Worm (Caenorhabditis elegans) whole organism, L4 larva: ENCODE results near the gene W06A7.2.

Source experiments
- D1046.2 ChIP-seq: fragments of 200-800 bp; sonication (Bioruptor generic); IDR thresholded peaks from 2 replicates; pipeline ENCODE4 v1.3.6; 2022; ENCODE audit warnings: missing genetic modification characterization, missing compliant biosample characterization
- F26F4.8 ChIP-seq: fragments of 200-800 bp; sonication (Bioruptor generic); conservative IDR thresholded peaks from 2 replicates; pipeline ENCODE4 v1.3.6; 2022; ENCODE audit warnings: missing genetic modification characterization, missing compliant biosample characterization
- F37D6.2 ChIP-seq: sonication (generic microtip); optimal IDR thresholded peaks from 2 replicates; lab custom pipeline; 2016; ENCODE audit warnings: mild to moderate bottlenecking, missing genetic modification characterization, missing compliant biosample characterization
- F44E2.7 ChIP-seq: fragments of 200-800 bp; sonication (Bioruptor generic); IDR thresholded peaks from 2 replicates; pipeline ENCODE4 v2.1.2; 2022; ENCODE audit warnings: missing genetic modification characterization, missing compliant biosample characterization
- Y105C5A.15 ChIP-seq: fragments of 200-800 bp; sonication (Bioruptor generic); IDR thresholded peaks from 2 replicates; pipeline ENCODE4 v1.3.6; 2022; ENCODE audit warnings: missing genetic modification characterization, missing compliant biosample characterization
- Y48G9A.11 ChIP-seq: fragments of 200-800 bp; sonication (Bioruptor generic); IDR thresholded peaks from 2 replicates; pipeline ENCODE4 v1.3.6; 2022; ENCODE audit warnings: missing genetic modification reagents, missing genetic modification characterization, missing compliant biosample characterization
- ZK337.2 ChIP-seq: fragments of 200-800 bp; sonication (Bioruptor generic); IDR thresholded peaks from 2 replicates; pipeline ENCODE4 v1.3.6; 2022; ENCODE audit warnings: missing genetic modification reagents, missing genetic modification characterization, missing compliant biosample characterization
- aly-2 ChIP-seq: sonication (generic microtip); optimal IDR thresholded peaks from 2 replicates; lab custom pipeline; 2018; ENCODE audit warnings: missing biosample characterization, missing genetic modification characterization
- ama-1 ChIP-seq: fragments of 150-350 bp; optimal IDR thresholded peaks from 2 replicates; lab custom pipeline; 2014; ENCODE audit warnings: inconsistent platforms, mixed read lengths
- arid-1 ChIP-seq: fragments of 200-800 bp; sonication (Bioruptor generic); conservative IDR thresholded peaks from 2 replicates; pipeline ENCODE4 v1.3.6; 2022; ENCODE audit warnings: missing genetic modification reagents, missing genetic modification characterization, missing compliant biosample characterization
- attf-4 ChIP-seq: sonication (generic microtip); optimal IDR thresholded peaks from 3 replicates; lab custom pipeline; 2017; ENCODE audit warnings: missing biosample characterization, missing genetic modification characterization
- ceh-20 ChIP-seq: fragments of 200-800 bp; sonication (Bioruptor generic); IDR thresholded peaks from 2 replicates; pipeline ENCODE4 v1.3.6; 2022; ENCODE audit warnings: missing genetic modification reagents, missing genetic modification characterization, missing compliant biosample characterization
- ceh-44 ChIP-seq: fragments of 200-800 bp; sonication (Bioruptor generic); IDR thresholded peaks from 2 replicates; pipeline ENCODE4 v1.3.6; 2022; ENCODE audit warnings: missing genetic modification reagents, missing genetic modification characterization, missing compliant biosample characterization
- ceh-82 ChIP-seq: sonication (generic microtip); optimal IDR thresholded peaks from 2 replicates; lab custom pipeline; 2017; ENCODE audit warnings: missing biosample characterization, missing genetic modification characterization
- cey-2 ChIP-seq: sonication (generic microtip); optimal IDR thresholded peaks from 3 replicates; lab custom pipeline; 2017; ENCODE audit warnings: missing genetic modification characterization, mild to moderate bottlenecking, missing compliant biosample characterization, antibody characterized with exemption, borderline replicate concordance; ENCODE audit not compliant: insufficient read depth
- ctbp-1 ChIP-seq: fragments of 200-800 bp; sonication (Bioruptor generic); IDR thresholded peaks from 2 replicates; pipeline ENCODE4 v1.3.6; 2022; ENCODE audit warnings: missing genetic modification reagents, missing genetic modification characterization, missing compliant biosample characterization
- daf-12 ChIP-seq: fragments of 150-350 bp; optimal IDR thresholded peaks from 2 replicates; lab custom pipeline; 2014; ENCODE audit warnings: missing biosample characterization, missing genetic modification reagents, missing genetic modification characterization
- daf-8 ChIP-seq: fragments of 200-800 bp; sonication (Bioruptor generic); IDR thresholded peaks from 2 replicates; pipeline ENCODE4 v1.3.6; 2022; ENCODE audit warnings: missing genetic modification characterization, missing compliant biosample characterization
- duxl-1 ChIP-seq: sonication (generic microtip); optimal IDR thresholded peaks from 2 replicates; lab custom pipeline; 2016; ENCODE audit warnings: mild to moderate bottlenecking, missing genetic modification characterization, moderate library complexity, missing compliant biosample characterization; ENCODE audit not compliant: poor library complexity
- fkh-10 ChIP-seq: fragments of 150-350 bp; optimal IDR thresholded peaks from 2 replicates; lab custom pipeline; 2014; ENCODE audit warnings: missing biosample characterization, missing genetic modification reagents, missing genetic modification characterization
- fos-1 ChIP-seq: fragments of 150-350 bp; optimal IDR thresholded peaks from 2 replicates; lab custom pipeline; 2014; ENCODE audit warnings: missing biosample characterization, missing genetic modification characterization
- gei-8 ChIP-seq: fragments of 200-800 bp; sonication (Bioruptor generic); optimal IDR thresholded peaks from 2 replicates; lab custom pipeline; 2018; ENCODE audit warnings: mild to moderate bottlenecking, missing genetic modification characterization, missing compliant biosample characterization
- hlh-11 ChIP-seq: fragments of 200-800 bp; sonication (Bioruptor generic); optimal IDR thresholded peaks from 2 replicates; lab custom pipeline; 2018; ENCODE audit warnings: mild to moderate bottlenecking, missing genetic modification characterization, missing compliant biosample characterization
- hlh-30 ChIP-seq: sonication (generic microtip); optimal IDR thresholded peaks from 2 replicates; lab custom pipeline; 2017; ENCODE audit warnings: antibody characterized with exemption, mild to moderate bottlenecking, missing genetic modification characterization, missing compliant biosample characterization; ENCODE audit not compliant: insufficient read depth
- jun-1 ChIP-seq: fragments of 150-350 bp; optimal IDR thresholded peaks from 2 replicates; lab custom pipeline; 2014; ENCODE audit warnings: missing biosample characterization, missing genetic modification reagents, missing genetic modification characterization
- lin-1 ChIP-seq: fragments of 200-800 bp; sonication (Bioruptor generic); IDR thresholded peaks from 2 replicates; pipeline ENCODE4 v1.3.6; 2022; ENCODE audit warnings: missing genetic modification reagents, missing genetic modification characterization, missing compliant biosample characterization
- lin-13 ChIP-seq: fragments of 150-350 bp; optimal IDR thresholded peaks from 2 replicates; lab custom pipeline; 2014; ENCODE audit warnings: missing biosample characterization, missing genetic modification reagents, missing genetic modification characterization
- lin-15B ChIP-seq: fragments of 150-350 bp; sonication (generic microtip); optimal IDR thresholded peaks from 3 replicates; lab custom pipeline; 2014; ENCODE audit warnings: missing biosample characterization, missing genetic modification characterization
- lin-39 ChIP-seq: fragments of 150-350 bp; optimal IDR thresholded peaks from 2 replicates; lab custom pipeline; 2014; ENCODE audit warnings: missing biosample characterization, missing genetic modification reagents, missing genetic modification characterization
- lir-3 ChIP-seq: sonication (generic microtip); optimal IDR thresholded peaks from 2 replicates; lab custom pipeline; 2016; ENCODE audit warnings: mild to moderate bottlenecking, missing genetic modification characterization, missing compliant biosample characterization
- mdl-1 ChIP-seq, 2 experiments: fragments of 150-350 bp in 1 of 2; sonication (generic microtip) in 1 of 2; optimal IDR thresholded peaks; 2 replicates each; lab custom pipeline; 2014 to 2017; ENCODE audit warnings: missing biosample characterization in 2 of 2, missing genetic modification characterization in 2 of 2
- mdt-29 ChIP-seq: fragments of 200-800 bp; sonication (Bioruptor generic); IDR thresholded peaks from 2 replicates; pipeline ENCODE4 v1.3.6; 2022; ENCODE audit warnings: missing genetic modification reagents, missing genetic modification characterization, missing compliant biosample characterization
- mxl-2 ChIP-seq: fragments of 200-800 bp; sonication (Bioruptor generic); conservative IDR thresholded peaks from 2 replicates; pipeline ENCODE4 v1.3.6; 2022; ENCODE audit warnings: missing genetic modification reagents, missing genetic modification characterization, missing compliant biosample characterization
- nhr-10 ChIP-seq: fragments of 150-350 bp; optimal IDR thresholded peaks from 2 replicates; lab custom pipeline; 2014; ENCODE audit warnings: missing biosample characterization, missing genetic modification characterization
- nhr-11 ChIP-seq: fragments of 150-350 bp; optimal IDR thresholded peaks from 2 replicates; lab custom pipeline; 2014; ENCODE audit warnings: missing biosample characterization, missing genetic modification characterization
- nhr-111 ChIP-seq: fragments of 200-800 bp; sonication (Bioruptor generic); optimal IDR thresholded peaks from 2 replicates; lab custom pipeline; 2018; ENCODE audit warnings: mild to moderate bottlenecking, missing genetic modification characterization, missing compliant biosample characterization
- nhr-41 ChIP-seq: fragments of 200-800 bp; sonication (Bioruptor generic); IDR thresholded peaks from 2 replicates; pipeline ENCODE4 v1.3.6; 2022; ENCODE audit warnings: missing genetic modification reagents, missing genetic modification characterization, missing compliant biosample characterization
- nhr-42 ChIP-seq: fragments of 200-800 bp; sonication (Bioruptor generic); IDR thresholded peaks from 2 replicates; pipeline ENCODE4 v1.3.6; 2022; ENCODE audit warnings: missing genetic modification characterization, missing compliant biosample characterization
- nhr-76 ChIP-seq: fragments of 150-350 bp; optimal IDR thresholded peaks from 2 replicates; lab custom pipeline; 2014; ENCODE audit warnings: missing biosample characterization, missing genetic modification characterization
- nhr-77 ChIP-seq: fragments of 150-350 bp; optimal IDR thresholded peaks from 2 replicates; lab custom pipeline; 2014; ENCODE audit warnings: missing biosample characterization, missing genetic modification characterization
- php-3 ChIP-seq: fragments of 200-800 bp; sonication (Bioruptor generic); IDR thresholded peaks from 2 replicates; pipeline ENCODE4 v1.3.6; 2022; ENCODE audit warnings: missing genetic modification reagents, missing genetic modification characterization, missing compliant biosample characterization
- rbr-2 ChIP-seq: sonication (generic microtip); optimal IDR thresholded peaks from 2 replicates; lab custom pipeline; 2016; ENCODE audit warnings: missing genotype, missing genetic modification characterization, missing compliant biosample characterization
- saeg-2 ChIP-seq: fragments of 200-800 bp; sonication (Bioruptor generic); IDR thresholded peaks from 2 replicates; pipeline ENCODE4 v1.3.6; 2022; ENCODE audit warnings: missing genetic modification reagents, missing genetic modification characterization, missing compliant biosample characterization
- skn-1 ChIP-seq: fragments of 150-350 bp; optimal IDR thresholded peaks from 2 replicates; lab custom pipeline; 2014; ENCODE audit warnings: missing biosample characterization, missing genetic modification characterization
- snpc-4 ChIP-seq: fragments of 150-350 bp; optimal IDR thresholded peaks from 2 replicates; lab custom pipeline; 2014; ENCODE audit warnings: missing biosample characterization, missing genetic modification characterization
- tra-1 ChIP-seq: fragments of 200-800 bp; sonication (Bioruptor generic); IDR thresholded peaks from 2 replicates; pipeline ENCODE4 v1.3.6; 2022; ENCODE audit warnings: missing genetic modification reagents, missing genetic modification characterization, missing compliant biosample characterization
- unc-39 ChIP-seq: sonication (generic microtip); optimal IDR thresholded peaks from 2 replicates; lab custom pipeline; 2017; ENCODE audit warnings: missing biosample characterization, missing genetic modification characterization
- unc-62 ChIP-seq, 3 experiments: fragments of 150-350 bp in 1 of 3; sonication (generic microtip); optimal IDR thresholded peaks in 2 of 3; peaks in 1 of 3; 1 replicate in 1 of 3; 2 replicates in 2 of 3; lab custom pipeline; 2014 to 2017; ENCODE audit warnings: missing biosample characterization in 3 of 3, missing genetic modification characterization in 3 of 3, missing genetic modification reagents in 3 of 3, missing genotype in 1 of 3
- zag-1 ChIP-seq: fragments of 150-350 bp; optimal IDR thresholded peaks from 2 replicates; lab custom pipeline; 2014; ENCODE audit warnings: missing biosample characterization, missing genetic modification characterization
- zfp-2 ChIP-seq: sonication (generic microtip); optimal IDR thresholded peaks from 2 replicates; lab custom pipeline; 2016; ENCODE audit warnings: mild to moderate bottlenecking, missing genetic modification characterization, missing compliant biosample characterization
- zip-11 ChIP-seq: fragments of 200-800 bp; sonication (Bioruptor generic); IDR thresholded peaks from 2 replicates; pipeline ENCODE4 v1.3.6; 2022; ENCODE audit warnings: missing genetic modification characterization, missing compliant biosample characterization
- ztf-11 ChIP-seq: fragments of 150-350 bp; optimal IDR thresholded peaks from 2 replicates; lab custom pipeline; 2014; ENCODE audit warnings: missing biosample characterization, missing genetic modification characterization
- ztf-7 ChIP-seq: fragments of 150-350 bp; optimal IDR thresholded peaks from 2 replicates; lab custom pipeline; 2014; ENCODE audit warnings: missing biosample characterization, missing genetic modification characterization

The W06A7.2 gene

ce11 chrV:14850530-14850929, 28.9 kb downstream of the W06A7.2 start (continued):
- TF ChIP-seq nhr-42 (GFP tag; lab: Robert Waterston, UW) (no peak), rbr-2 (tag; lab: Kevin White, UChicago) (no peak), ctbp-1 (GFP tag; lab: Robert Waterston, UW) (0 out of 2 replicates have a peak, but pooled peaks have one; percentile 39), nhr-76 (tag; lab: Kevin White, UChicago) (no peak), tra-1 (GFP tag; lab: Robert Waterston, UW) (no peak), cey-2 (tag; lab: Kevin White, UChicago) (no peak), ztf-7 (tag; lab: Kevin White, UChicago) (no peak), nhr-11 (tag; lab: Kevin White, UChicago) (peak; percentile 49), D1046.2 (no peak), zip-11 (GFP tag; lab: Robert Waterston, UW) (no peak), jun-1 (no peak), mdt-29 (GFP tag; lab: Robert Waterston, UW) (peak; percentile 94), daf-12 (tag; lab: Kevin White, UChicago) (no peak), lir-3 (no peak), F44E2.7 (no peak), unc-39 (tag; lab: Kevin White, UChicago) (no peak), Y105C5A.15 (GFP tag; lab: Robert Waterston, UW) (no peak), hlh-11 (tag; lab: Kevin White, UChicago) (peak; percentile 90), saeg-2 (no peak), ztf-11 (no peak), lin-1 (GFP tag; lab: Robert Waterston, UW) (peak; percentile 77), php-3 (GFP tag; lab: Robert Waterston, UW) (peak; percentile 51; the same call in 1 of the 2 replicates), aly-2 (tag; lab: Kevin White, UChicago) (no peak), ceh-20 (GFP tag; lab: Robert Waterston, UW) (no peak), F26F4.8 (GFP tag; lab: Robert Waterston, UW) (no peak), unc-62 (GFP tag; optimal IDR thresholded peaks at IDR 0.05 in 1 of 2; lab: Kevin White, UChicago) (peak in 1 of 2 experiments; percentile 96), unc-62 (tag; optimal IDR thresholded peaks at IDR 0.05; lab: Kevin White, UChicago) (no peak), gei-8 (GFP tag; lab: Kevin White, UChicago) (no peak), mdl-1 (tag; optimal IDR thresholded peaks at IDR 0.05; lab: Kevin White, UChicago) (peak in 1 of 2 experiments; percentile 84), nhr-41 (GFP tag; lab: Robert Waterston, UW) (no peak), ZK337.2 (no peak), ama-1 (lab: Kevin White, UChicago) (no peak), ceh-82 (no peak), lin-13 (GFP tag; lab: Kevin White, UChicago) (no peak), fkh-10 (GFP tag; lab: Kevin White, UChicago) (no peak), attf-4 (tag; lab: Kevin White, UChicago) (no peak), duxl-1 (no peak), nhr-10 (tag; lab: Kevin White, UChicago) (no peak), daf-8 (no peak), ceh-44 (no peak), Y48G9A.11 (GFP tag; lab: Robert Waterston, UW) (no peak), zag-1 (tag; lab: Kevin White, UChicago) (no peak), fos-1 (tag; lab: Kevin White, UChicago) (no peak), skn-1 (no peak), lin-39 (tag; lab: Kevin White, UChicago) (no peak), arid-1 (GFP tag; lab: Robert Waterston, UW) (no peak), hlh-30 (tag; lab: Kevin White, UChicago) (peak; percentile 91), nhr-111 (GFP tag; lab: Kevin White, UChicago) (no peak), mxl-2 (GFP tag; lab: Robert Waterston, UW) (no peak), lin-15B (tag; lab: Kevin White, UChicago) (no peak), zfp-2 (tag; lab: Kevin White, UChicago) (no peak), F37D6.2 (tag; lab: Kevin White, UChicago) (no peak), nhr-77 (tag; lab: Kevin White, UChicago) (peak; percentile 59), snpc-4 (tag; lab: Kevin White, UChicago) (no peak)
